In genomic region chr3R:25427175-25427574, dm6 we compare ENCODE assay signal across 2 fruit fly cellular contexts.
TF ChIP-seq lines count a peak whose summit lies in the region.

No protein-coding gene starts in this region.

- peak; percentile 50 to 52 for TF ChIP-seq CTCF in S2 (optimal IDR thresholded peaks at IDR 0.05; lab: Kevin White, UChicago)
- TF ChIP-seq CTCF in whole organism, embryonic (GFP tag; optimal IDR thresholded peaks at IDR 0.05; lab: Kevin White, UChicago): peak; percentile 69

TF ChIP-seq in whole organism, embryonic, 481 proteins besides CTCF, POLR2A, EP300 and RAD21:
- TF ChIP-seq nmo (GFP tag; optimal IDR thresholded peaks at IDR 0.05; lab: Kevin White, UChicago) (no peak), row (GFP tag; IDR thresholded peaks at IDR 0.05; lab: Robert Waterston, UW) (no peak), kay (GFP tag; optimal IDR thresholded peaks at IDR 0.05; lab: Kevin White, UChicago) (no peak), CG13296 (GFP tag; optimal IDR thresholded peaks at IDR 0.05; lab: Kevin White, UChicago) (no peak), CG2875 (GFP tag; optimal IDR thresholded peaks at IDR 0.05; lab: Kevin White, UChicago) (no peak), bsh (GFP tag; optimal IDR thresholded peaks at IDR 0.05; lab: Kevin White, UChicago) (no peak), CG2199 (GFP tag; IDR thresholded peaks at IDR 0.05; lab: Robert Waterston, UW) (no peak), vvl (GFP tag; IDR thresholded peaks at IDR 0.05; lab: Robert Waterston, UW) (no peak)
